Worm (Caenorhabditis elegans): ENCODE results near the gene srlf-34.
A peak's percentile ranks its signal among the peaks of the same experiment; 100 is the strongest.

- TF ChIP-seq blmp-1 (tag; optimal IDR thresholded peaks at IDR 0.05), result no peak
- TF ChIP-seq pha-4 (tag; optimal IDR thresholded peaks at IDR 0.05), result no peak
- no peak for TF ChIP-seq cnd-1 (tag; optimal IDR thresholded peaks at IDR 0.05)
- no peak for TF ChIP-seq ceh-39 (tag; optimal IDR thresholded peaks at IDR 0.05)
- no peak for TF ChIP-seq unc-39 (tag; optimal IDR thresholded peaks at IDR 0.05)
- TF ChIP-seq nhr-12 (tag; optimal IDR thresholded peaks at IDR 0.05), result no peak
- no peak for TF ChIP-seq unc-62 (GFP tag; optimal IDR thresholded peaks at IDR 0.05)
- TF ChIP-seq drap-1 (GFP tag; optimal IDR thresholded peaks at IDR 0.05), result no peak
- TF ChIP-seq lsy-2 (tag; optimal IDR thresholded peaks at IDR 0.05), result no peak
- no peak for TF ChIP-seq nhr-76 (tag; optimal IDR thresholded peaks at IDR 0.05)
- TF ChIP-seq ces-1 (GFP tag; optimal IDR thresholded peaks at IDR 0.05), result peak; percentile 29
- no peak for TF ChIP-seq mep-1 (tag; optimal IDR thresholded peaks at IDR 0.05)
- TF ChIP-seq nhr-28 (tag; optimal IDR thresholded peaks at IDR 0.05), result no peak
Measured at ce11 chrII:10279561-10279960, 32.5 kb upstream of the srlf-34 start, which contains the start of gene ZK971.1.
